Worm (Caenorhabditis elegans): Measurements from ENCODE around the gene B0035.13.
"Not testable (repeated sequence)": the region's sequence is repeated elsewhere in the genome, so short reads cannot be mapped to it uniquely, and the experiment has no call there.

The B0035.13 gene

ce11 chrIV:11326939-11327565 is 20.5 kb upstream of the B0035.13 start, which contains the start of gene B0035.21:
Gene B0035.21, plus strand, starts transcription at chrIV:11327260.
- TF ChIP-seq nhr-237 (tag; optimal IDR thresholded peaks at IDR 0.05), result no peak
- no peak for TF ChIP-seq unc-55 (GFP tag; optimal IDR thresholded peaks at IDR 0.05)
- TF ChIP-seq gmeb-1 (tag; optimal IDR thresholded peaks at IDR 0.05), result no peak
- no peak for TF ChIP-seq ztf-11 (tag; optimal IDR thresholded peaks at IDR 0.05)
- no peak for TF ChIP-seq lin-39 (tag; optimal IDR thresholded peaks at IDR 0.05)
- no peak for TF ChIP-seq blmp-1 (tag; optimal IDR thresholded peaks at IDR 0.05; ENCODE audit: insufficient read depth)
- TF ChIP-seq peb-1 (tag; optimal IDR thresholded peaks at IDR 0.05), result no peak
- TF ChIP-seq mbf-1 (tag; optimal IDR thresholded peaks at IDR 0.05), result no peak
- no peak for TF ChIP-seq elt-3 (tag; optimal IDR thresholded peaks at IDR 0.05)
- no peak for TF ChIP-seq skn-1 (tag; optimal IDR thresholded peaks at IDR 0.05)
- no peak for TF ChIP-seq ZK546.5 (tag; optimal IDR thresholded peaks at IDR 0.05)
- TF ChIP-seq ztf-1 (GFP tag; conservative IDR thresholded peaks at IDR 0.05), result no peak
- TF ChIP-seq nhr-21 (tag; optimal IDR thresholded peaks at IDR 0.05), result no peak
- TF ChIP-seq sma-9 (GFP tag; optimal IDR thresholded peaks at IDR 0.05), result no peak
- no peak for TF ChIP-seq sma-9 (tag; optimal IDR thresholded peaks at IDR 0.05)
- no peak for TF ChIP-seq fos-1 (tag; optimal IDR thresholded peaks at IDR 0.05)
- TF ChIP-seq nhr-129 (tag; optimal IDR thresholded peaks at IDR 0.05), result no peak
- no peak for TF ChIP-seq alr-1 (tag; optimal IDR thresholded peaks at IDR 0.05)
- TF ChIP-seq C34F6.9 (tag; optimal IDR thresholded peaks at IDR 0.05), result no peak

ce11 chrIV:11324741-11325140 is 18.2 kb upstream of the B0035.13 start, which contains the start of gene his-48:
Gene his-48, plus strand, starts transcription at chrIV:11324745.
- not testable (repeated sequence) for TF ChIP-seq aly-2 (tag; optimal IDR thresholded peaks at IDR 0.05); ztf-1 (GFP tag; conservative IDR thresholded peaks at IDR 0.05); blmp-1 (tag; optimal IDR thresholded peaks at IDR 0.05; ENCODE audit: insufficient read depth)

DNA sequence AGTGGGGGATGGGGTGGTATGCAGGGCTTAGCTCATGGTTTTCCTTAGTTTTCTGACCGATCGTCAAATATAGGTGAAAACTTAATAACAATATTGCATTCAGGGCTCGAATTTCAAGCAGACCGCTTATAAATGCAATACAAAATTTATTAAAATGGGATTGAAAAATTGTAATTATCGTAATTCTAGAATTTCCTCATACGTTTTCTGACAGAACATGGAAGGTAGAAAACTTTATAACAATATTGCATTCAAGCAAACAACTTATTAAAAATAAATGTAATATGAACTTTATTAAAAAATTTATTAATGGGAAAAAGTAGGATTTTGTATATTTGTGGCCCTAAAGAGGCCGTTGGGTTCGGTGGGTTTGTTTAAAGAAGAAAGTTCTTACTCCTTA is 17.1 kb upstream of the B0035.13 start:
- TF ChIP-seq nhr-25 (tag; optimal IDR thresholded peaks at IDR 0.05) (no peak), ceh-16 (tag; optimal IDR thresholded peaks at IDR 0.05) (no peak), ama-1 (optimal IDR thresholded peaks at IDR 0.05) (no peak), mbf-1 (tag; optimal IDR thresholded peaks at IDR 0.05) (no peak), nhr-23 (tag; optimal IDR thresholded peaks at IDR 0.05) (no peak), ztf-4 (tag; optimal IDR thresholded peaks at IDR 0.05) (no peak), nhr-11 (tag; optimal IDR thresholded peaks at IDR 0.05) (no peak), unc-39 (tag; optimal IDR thresholded peaks at IDR 0.05) (no peak), F13H6.1 (tag; optimal IDR thresholded peaks at IDR 0.05) (no peak), crh-2 (tag; optimal IDR thresholded peaks at IDR 0.05) (no peak), nhr-10 (tag; optimal IDR thresholded peaks at IDR 0.05) (no peak), nhr-6 (tag; optimal IDR thresholded peaks at IDR 0.05) (no peak), nhr-12 (tag; optimal IDR thresholded peaks at IDR 0.05) (no peak), C34F6.9 (tag; optimal IDR thresholded peaks at IDR 0.05) (no peak)

DNA sequence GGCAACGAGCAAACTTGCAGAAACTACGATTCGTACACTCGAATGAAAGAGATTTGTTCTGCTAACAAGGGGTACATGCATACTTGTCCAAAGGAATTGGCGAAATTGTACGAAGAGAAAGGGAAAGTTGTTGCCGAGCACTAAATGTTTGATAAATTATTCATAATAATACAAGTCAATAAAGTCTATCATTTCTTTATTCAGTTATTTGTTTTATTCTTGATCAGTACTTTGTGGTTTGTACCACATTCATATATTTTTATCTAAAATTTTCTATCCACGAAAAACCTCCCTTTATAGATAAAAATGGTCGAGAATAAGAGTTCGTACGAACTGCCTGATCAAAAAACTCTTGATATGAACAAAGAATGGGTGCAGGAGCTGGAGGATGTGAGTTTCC is 14.0 kb upstream of the B0035.13 start, which contains the start of gene edg-1:
TSS of gene edg-1 (plus strand) at position 301 of the 400 bp plus-strand sequence.
- TF ChIP-seq nhr-6 (tag; optimal IDR thresholded peaks at IDR 0.05) (no peak), Y55F3AM.14 (GFP tag; optimal IDR thresholded peaks at IDR 0.05) (no peak), nhr-237 (tag; optimal IDR thresholded peaks at IDR 0.05) (no peak), sem-4 (tag; optimal IDR thresholded peaks at IDR 0.05) (no peak), alr-1 (tag; optimal IDR thresholded peaks at IDR 0.05) (no peak), nhr-25 (tag; optimal IDR thresholded peaks at IDR 0.05) (no peak), mdl-1 (tag; optimal IDR thresholded peaks at IDR 0.05) (no peak), ztf-4 (tag; optimal IDR thresholded peaks at IDR 0.05) (no peak), mab-5 (tag; optimal IDR thresholded peaks at IDR 0.05) (no peak), mbf-1 (tag; optimal IDR thresholded peaks at IDR 0.05) (no peak), crh-2 (tag; optimal IDR thresholded peaks at IDR 0.05) (no peak), unc-62 (GFP tag; optimal IDR thresholded peaks at IDR 0.05) (no peak), zag-1 (tag; optimal IDR thresholded peaks at IDR 0.05) (no peak), egl-27 (tag; optimal IDR thresholded peaks at IDR 0.05) (no peak), elt-1 (tag; optimal IDR thresholded peaks at IDR 0.05) (no peak), R02D3.7 (tag; optimal IDR thresholded peaks at IDR 0.05) (no peak), ceh-82 (tag; optimal IDR thresholded peaks at IDR 0.05) (no peak), F13H6.1 (tag; optimal IDR thresholded peaks at IDR 0.05) (no peak)

Measured in whole organism, L2 larva.